Worm (Caenorhabditis elegans): ENCODE data around the gene col-9.

Gene col-9

ce11 chrX:13569854-13570253, 20.0 kb upstream of the col-9 start, which contains the start of gene R01E6.7 (continued):
- TF ChIP-seq lsl-1 (GFP tag; optimal IDR thresholded peaks at IDR 0.05) = no peak
- TF ChIP-seq Y79H2A.3 (GFP tag; conservative IDR thresholded peaks at IDR 0.05) = no peak

- TF ChIP-seq F49E8.2 (tag; optimal IDR thresholded peaks at IDR 0.05; ENCODE audit: insufficient read depth) = no peak
- no peak for TF ChIP-seq tbx-9 (tag; optimal IDR thresholded peaks at IDR 0.05; ENCODE audit: borderline replicate concordance)
- TF ChIP-seq rpc-1 (optimal IDR thresholded peaks at IDR 0.05) = no peak
- TF ChIP-seq rpc-1 (tag; optimal IDR thresholded peaks at IDR 0.05) = no peak
- TF ChIP-seq B0336.3 (GFP tag; IDR thresholded peaks at IDR 0.05) = no peak
Observed at ce11 chrX:13574029-13574428, 15.8 kb upstream of the col-9 start.

- TF ChIP-seq dox-1 (GFP tag; IDR thresholded peaks at IDR 0.05) (no peak), nhr-80 (tag; optimal IDR thresholded peaks at IDR 0.05) (peak; percentile 45)
Observed at ce11 chrX:13578483-13578882, 11.4 kb upstream of the col-9 start, which contains the start of gene F54B11.11. Gene F54B11.11 (plus strand): TSS chrX:13578783.

ce11 chrX:13581820-13582219, 8.0 kb upstream of the col-9 start, which contains the start of gene F54B11.10:
Gene F54B11.10 (plus strand): TSS chrX:13582120.
- no peak for TF ChIP-seq Y53F4B.3 (GFP tag; IDR thresholded peaks at IDR 0.05)
- no peak for TF ChIP-seq sea-2 (GFP tag; IDR thresholded peaks at IDR 0.05)
- no peak for TF ChIP-seq rpc-1 (optimal IDR thresholded peaks at IDR 0.05)
- peak; percentile 51 for TF ChIP-seq rpc-1 (tag; optimal IDR thresholded peaks at IDR 0.05)
- no peak for TF ChIP-seq ceh-91 (GFP tag; IDR thresholded peaks at IDR 0.05)

ce11 chrX:13583895-13584344, 5.9 kb upstream of the col-9 start:
- TF ChIP-seq lin-54 (GFP tag; optimal IDR thresholded peaks at IDR 0.05) (peak; percentile 5), egrh-3 (GFP tag; IDR thresholded peaks at IDR 0.05) (peak; percentile 59), ztf-28 (GFP tag; IDR thresholded peaks at IDR 0.05) (no peak), mcd-1 (GFP tag; IDR thresholded peaks at IDR 0.05) (peak; percentile 38), F33H1.4 (GFP tag; IDR thresholded peaks at IDR 0.05) (no peak), sea-2 (GFP tag; IDR thresholded peaks at IDR 0.05) (no peak), aptf-2 (GFP tag; conservative IDR thresholded peaks at IDR 0.05) (0 out of 2 replicates have a peak, but pooled peaks have one; percentile 55), K12H6.12 (tag; optimal IDR thresholded peaks at IDR 0.05) (peak; percentile 39), sptf-2 (GFP tag; optimal IDR thresholded peaks at IDR 0.05) (no peak), lin-26 (GFP tag; IDR thresholded peaks at IDR 0.05) (0 out of 2 replicates have a peak, but pooled peaks have one; percentile 45), snpc-4 (GFP tag; optimal IDR thresholded peaks at IDR 0.05) (no peak), snpc-4 (tag; optimal IDR thresholded peaks at IDR 0.05) (peak in 2 of 4 experiments; percentile 7 to 52), ceh-27 (GFP tag; optimal IDR thresholded peaks at IDR 0.05) (peak; percentile 12), ztf-18 (tag; optimal IDR thresholded peaks at IDR 0.05) (peak; percentile 10), gei-17 (GFP tag; optimal IDR thresholded peaks at IDR 0.05) (peak; percentile 33), die-1 (tag; optimal IDR thresholded peaks at IDR 0.05) (peak; percentile 16), nhr-80 (tag; optimal IDR thresholded peaks at IDR 0.05) (peak; percentile 53), hmg-1.2 (GFP tag; IDR thresholded peaks at IDR 0.05) (peak; percentile 48; the same call in 1 of the 2 replicates), lin-40 (tag; optimal IDR thresholded peaks at IDR 0.05) (no peak), ceh-91 (GFP tag; IDR thresholded peaks at IDR 0.05) (no peak), F52B5.7 (tag; optimal IDR thresholded peaks at IDR 0.05) (peak; percentile 63)

Measured in whole organism, young adult.